Worm (Caenorhabditis elegans) whole organism, L1 larva: Measurements from ENCODE around the gene F23A7.4.

Experiments
- fkh-10 ChIP-seq: sonication (generic microtip); optimal IDR thresholded peaks from 2 replicates; lab custom pipeline; 2017; ENCODE audit warnings: missing biosample characterization, missing genetic modification reagents, missing genetic modification characterization
- fos-1 ChIP-seq: fragments of 150-350 bp; optimal IDR thresholded peaks from 2 replicates; lab custom pipeline; 2014; ENCODE audit warnings: missing biosample characterization, missing genetic modification characterization
- hlh-4 ChIP-seq: sonication (generic microtip); optimal IDR thresholded peaks from 2 replicates; lab custom pipeline; 2016; ENCODE audit warnings: mild to moderate bottlenecking, missing genetic modification characterization, missing compliant biosample characterization
- lin-13 ChIP-seq: fragments of 150-350 bp; optimal IDR thresholded peaks from 2 replicates; lab custom pipeline; 2014; ENCODE audit warnings: missing biosample characterization, missing genetic modification reagents, missing genetic modification characterization
- lin-15B ChIP-seq: fragments of 150-350 bp; sonication (generic microtip); optimal IDR thresholded peaks from 3 replicates; lab custom pipeline; 2014; ENCODE audit warnings: missing biosample characterization, missing genetic modification characterization
- nhr-11 ChIP-seq: fragments of 150-350 bp; optimal IDR thresholded peaks from 2 replicates; lab custom pipeline; 2014; ENCODE audit warnings: missing biosample characterization, missing genetic modification characterization
- nhr-237 ChIP-seq: fragments of 150-350 bp; optimal IDR thresholded peaks from 2 replicates; lab custom pipeline; 2014; ENCODE audit warnings: missing biosample characterization, missing genetic modification characterization
- nhr-28 ChIP-seq: fragments of 150-350 bp; optimal IDR thresholded peaks from 2 replicates; lab custom pipeline; 2014; ENCODE audit warnings: missing biosample characterization, missing genetic modification characterization
- nhr-77 ChIP-seq: fragments of 150-350 bp; optimal IDR thresholded peaks from 2 replicates; lab custom pipeline; 2014; ENCODE audit warnings: missing biosample characterization, missing genetic modification characterization
- nhr-90 ChIP-seq: sonication (generic microtip); optimal IDR thresholded peaks from 2 replicates; lab custom pipeline; 2016; ENCODE audit warnings: mild to moderate bottlenecking, missing genetic modification characterization, missing compliant biosample characterization; ENCODE audit not compliant: poor library complexity
- pqm-1 ChIP-seq: sonication (generic microtip); optimal IDR thresholded peaks from 3 replicates; lab custom pipeline; 2017; ENCODE audit warnings: missing biosample characterization, missing genetic modification characterization
- snpc-4 ChIP-seq: fragments of 150-350 bp; optimal IDR thresholded peaks from 2 replicates; lab custom pipeline; 2014; ENCODE audit warnings: missing biosample characterization, missing genetic modification characterization
- vab-15 ChIP-seq: sonication (generic microtip); optimal IDR thresholded peaks from 2 replicates; lab custom pipeline; 2017; ENCODE audit warnings: missing genotype, mild to moderate bottlenecking, missing genetic modification characterization, missing compliant biosample characterization
- zip-4 ChIP-seq: fragments of 200-800 bp; sonication (Bioruptor generic); optimal IDR thresholded peaks from 2 replicates; lab custom pipeline; 2018; ENCODE audit warnings: mild to moderate bottlenecking, missing genetic modification characterization, moderate library complexity, missing compliant biosample characterization

DNA sequence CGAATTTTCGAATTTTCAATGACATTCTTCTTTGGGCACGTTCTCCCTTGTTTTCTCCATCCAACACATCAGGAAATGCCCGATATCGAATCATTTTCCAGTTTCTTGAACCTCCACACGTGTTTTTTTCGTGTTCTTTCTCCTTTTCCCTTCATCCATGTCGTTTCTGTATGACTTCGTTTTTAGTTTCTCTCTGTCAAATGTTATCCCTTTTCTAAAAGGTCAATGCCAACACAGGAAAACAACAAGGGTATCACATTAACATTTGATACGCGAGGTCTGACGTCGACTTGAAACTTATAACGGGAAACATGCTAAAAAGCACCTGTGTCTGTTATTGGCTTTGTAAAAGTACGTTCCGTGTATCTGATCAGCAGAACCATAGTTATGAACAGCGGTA, 39.5 kb upstream of the F23A7.4 start:
- no peak for TF ChIP-seq fos-1 (tag; lab: Kevin White, UChicago)
- TF ChIP-seq lin-13 (GFP tag; lab: Kevin White, UChicago): no peak
- TF ChIP-seq pqm-1 (tag; lab: Kevin White, UChicago): no peak
- no peak for TF ChIP-seq nhr-77 (tag; lab: Kevin White, UChicago)
- no peak for TF ChIP-seq lin-15B (tag; lab: Kevin White, UChicago)
- no peak for TF ChIP-seq fkh-10 (GFP tag; lab: Kevin White, UChicago)
- no peak for TF ChIP-seq vab-15 (tag; lab: Kevin White, UChicago)
- no peak for TF ChIP-seq nhr-11 (tag; lab: Kevin White, UChicago)
- no peak for TF ChIP-seq hlh-4 (tag; lab: Kevin White, UChicago)
- no peak for TF ChIP-seq zip-4 (GFP tag; lab: Kevin White, UChicago)
- TF ChIP-seq nhr-28 (tag; lab: Kevin White, UChicago): no peak
- TF ChIP-seq snpc-4: no peak
- no peak for TF ChIP-seq nhr-237 (tag; lab: Kevin White, UChicago)
- TF ChIP-seq nhr-90 (tag; lab: Kevin White, UChicago): no peak
